Fruit fly (Drosophila melanogaster): ENCODE results near the gene Wdr81.

The Wdr81 gene

dm6 chr2L:11970853-11971397 lies 49.8 kb downstream of the Wdr81 start (continued):
- TF ChIP-seq MESR4 (GFP tag; optimal IDR thresholded peaks at IDR 0.05): no peak
- TF ChIP-seq Ptx1 (GFP tag; IDR thresholded peaks at IDR 0.05): 0 out of 2 replicates have a peak, but pooled peaks have one; percentile 34
- TF ChIP-seq unc-4 (GFP tag; IDR thresholded peaks at IDR 0.05; ENCODE audit: partially characterized antibody): no peak
- TF ChIP-seq HLH54F (GFP tag; optimal IDR thresholded peaks at IDR 0.05): no peak
- TF ChIP-seq Abd-B (GFP tag; optimal IDR thresholded peaks at IDR 0.05): no peak
- TF ChIP-seq sens (GFP tag): no peak
- no peak for TF ChIP-seq CG6254 (GFP tag; optimal IDR thresholded peaks at IDR 0.05)
- 0 out of 2 replicates have a peak, but pooled peaks have one; percentile 18 for TF ChIP-seq CG11696 (GFP tag; IDR thresholded peaks at IDR 0.05)
- peak; percentile 55 for TF ChIP-seq Atf6 (GFP tag; IDR thresholded peaks at IDR 0.05)
- TF ChIP-seq fd3F (GFP tag; optimal IDR thresholded peaks at IDR 0.05): no peak
- TF ChIP-seq CG8478 (optimal IDR thresholded peaks at IDR 0.05): peak; percentile 92
- TF ChIP-seq CG15269 (tag; optimal IDR thresholded peaks at IDR 0.05): no peak
- no peak for TF ChIP-seq Poxn (GFP tag; IDR thresholded peaks at IDR 0.05)
- no peak for TF ChIP-seq CG4617 (GFP tag; optimal IDR thresholded peaks at IDR 0.05; ENCODE audit: borderline replicate concordance)
- TF ChIP-seq bab2 (GFP tag; optimal IDR thresholded peaks at IDR 0.05): no peak
- TF ChIP-seq CG16815 (GFP tag; optimal IDR thresholded peaks at IDR 0.05): no peak
- TF ChIP-seq CG10959 (GFP tag; IDR thresholded peaks at IDR 0.05): no peak
- peak; percentile 29; the same call in 1 of the 2 replicates for TF ChIP-seq onecut (GFP tag; IDR thresholded peaks at IDR 0.05)
- TF ChIP-seq Lim3 (GFP tag; IDR thresholded peaks at IDR 0.05): no peak
- TF ChIP-seq Mrtf (GFP tag; IDR thresholded peaks at IDR 0.05): peak; percentile 38; the same call in 1 of the 3 replicates
- no peak for TF ChIP-seq CG17186 (GFP tag; optimal IDR thresholded peaks at IDR 0.05)
- TF ChIP-seq CG14441 (GFP tag; IDR thresholded peaks at IDR 0.05): 0 out of 2 replicates have a peak, but pooled peaks have one; percentile 39
- no peak for TF ChIP-seq luna (GFP tag; optimal IDR thresholded peaks at IDR 0.05)
- no peak for TF ChIP-seq CG17568 (GFP tag; optimal IDR thresholded peaks at IDR 0.05)
- TF ChIP-seq esg (GFP tag; conservative IDR thresholded peaks at IDR 0.05): 0 out of 2 replicates have a peak, but pooled peaks have one; percentile 22
- no peak for TF ChIP-seq Hand (GFP tag; optimal IDR thresholded peaks at IDR 0.05)
- peak; percentile 99 for TF ChIP-seq CG3163 (GFP tag; optimal IDR thresholded peaks at IDR 0.05)
- TF ChIP-seq H2.0 (GFP tag; IDR thresholded peaks at IDR 0.05): no peak
- TF ChIP-seq Hmr (GFP tag; optimal IDR thresholded peaks at IDR 0.05): peak; percentile 56
- TF ChIP-seq CG4404 (GFP tag; IDR thresholded peaks at IDR 0.05): no peak
- TF ChIP-seq ab (GFP tag; optimal IDR thresholded peaks at IDR 0.05): peak; percentile 36
- no peak for TF ChIP-seq Eip74EF (GFP tag; optimal IDR thresholded peaks at IDR 0.05)
- peak; percentile 25; the same call in 1 of the 2 replicates for TF ChIP-seq Adf1 (GFP tag; IDR thresholded peaks at IDR 0.05)
- TF ChIP-seq CG5180 (GFP tag; optimal IDR thresholded peaks at IDR 0.05): peak; percentile 97
- TF ChIP-seq H15 (GFP tag; IDR thresholded peaks at IDR 0.05): no peak
- TF ChIP-seq cato (GFP tag; optimal IDR thresholded peaks at IDR 0.05; ENCODE audit: borderline replicate concordance): no peak
- TF ChIP-seq ken (GFP tag; IDR thresholded peaks at IDR 0.05): 0 out of 3 replicates have a peak, but pooled peaks have one; percentile 11
- TF ChIP-seq hb (GFP tag; IDR thresholded peaks at IDR 0.05; ENCODE audit: partially characterized antibody): no peak
- peak; percentile 34 for TF ChIP-seq CG2712 (tag; optimal IDR thresholded peaks at IDR 0.05)
- 0 out of 3 replicates have a peak, but pooled peaks have one; percentile 33 for TF ChIP-seq CG14860 (GFP tag; IDR thresholded peaks at IDR 0.05; ENCODE audit: partially characterized antibody)
- no peak for TF ChIP-seq Sry-δ (GFP tag; optimal IDR thresholded peaks at IDR 0.05)
- TF ChIP-seq CG34376 (GFP tag; optimal IDR thresholded peaks at IDR 0.05): peak; percentile 25
- TF ChIP-seq danr (GFP tag; IDR thresholded peaks at IDR 0.05): no peak
- peak; percentile 30 for TF ChIP-seq unpg (GFP tag; optimal IDR thresholded peaks at IDR 0.05)
- TF ChIP-seq CrebB (tag; optimal IDR thresholded peaks at IDR 0.05): peak; percentile 22
- TF ChIP-seq sisA (GFP tag; IDR thresholded peaks at IDR 0.05): no peak
- peak; percentile 69 for TF ChIP-seq CG3995 (GFP tag; optimal IDR thresholded peaks at IDR 0.05)
- no peak for TF ChIP-seq hkb (optimal IDR thresholded peaks at IDR 0.05)
- peak; percentile 45; the same call in 1 of the 2 replicates for TF ChIP-seq hkb (GFP tag; IDR thresholded peaks at IDR 0.05)
- TF ChIP-seq CG43689 (GFP tag; IDR thresholded peaks at IDR 0.05): no peak
